Worm (Caenorhabditis elegans): ENCODE measurements around the gene F14F9.2.

DNA sequence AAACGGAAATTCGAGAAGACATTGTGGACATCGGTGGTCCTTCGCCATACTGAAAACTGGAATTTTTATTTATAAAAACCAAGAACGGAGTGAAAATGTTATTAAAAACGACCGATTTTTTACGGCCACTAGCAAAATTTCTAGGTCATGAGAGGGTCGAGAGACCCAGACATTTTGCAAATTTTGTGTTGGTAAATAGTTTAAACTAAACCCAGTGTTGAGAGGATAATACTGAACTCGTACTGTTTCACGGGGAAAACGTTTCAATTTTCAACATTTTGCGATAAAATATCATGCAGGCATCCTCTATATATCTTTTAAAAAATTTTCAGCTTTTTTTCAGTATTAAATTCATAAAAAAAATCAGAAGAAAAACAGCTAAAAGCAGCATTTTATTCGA is 25.5 kb upstream of the F14F9.2 start, which contains the start of gene C04F5.9:
- TF ChIP-seq ceh-14 (tag; optimal IDR thresholded peaks at IDR 0.05): no peak
- TF ChIP-seq nhr-11 (tag; optimal IDR thresholded peaks at IDR 0.05): no peak
- no peak for TF ChIP-seq T23F11.4 (GFP tag; optimal IDR thresholded peaks at IDR 0.05)
- TF ChIP-seq fkh-10 (GFP tag; optimal IDR thresholded peaks at IDR 0.05): no peak
- no peak for TF ChIP-seq elt-2 (tag; optimal IDR thresholded peaks at IDR 0.05)
- TF ChIP-seq sox-4 (tag; optimal IDR thresholded peaks at IDR 0.05): no peak
- no peak for TF ChIP-seq dmd-4 (tag; optimal IDR thresholded peaks at IDR 0.05; ENCODE audit: borderline replicate concordance)
- TF ChIP-seq tbx-2 (tag; optimal IDR thresholded peaks at IDR 0.05): no peak
- TF ChIP-seq ceh-9 (tag; optimal IDR thresholded peaks at IDR 0.05): no peak
